Worm (Caenorhabditis elegans) whole organism, midembryonic: ENCODE data around the gene scl-14.

Experiments
- T22C8.4 ChIP-seq: fragments of 200-800 bp; sonication (Bioruptor generic); IDR thresholded peaks from 2 replicates; pipeline ENCODE4 v1.3.6; 2022; ENCODE audit warnings: missing genetic modification characterization, missing compliant biosample characterization
- cog-1 ChIP-seq: sonication (generic microtip); optimal IDR thresholded peaks from 2 replicates; lab custom pipeline; 2016; ENCODE audit warnings: missing genetic modification characterization, missing compliant biosample characterization
- flt-1 ChIP-seq: fragments of 200-800 bp; sonication (Bioruptor generic); IDR thresholded peaks from 2 replicates; pipeline ENCODE4 v1.3.6; 2022; ENCODE audit warnings: missing genetic modification characterization, missing compliant biosample characterization
- klf-2 ChIP-seq: fragments of 200-800 bp; sonication (Bioruptor generic); conservative IDR thresholded peaks from 2 replicates; pipeline ENCODE4 v1.3.6; 2022; ENCODE audit warnings: missing genetic modification reagents, missing genetic modification characterization, missing compliant biosample characterization
- med-1 ChIP-seq: sonication (generic microtip); optimal IDR thresholded peaks from 2 replicates; lab custom pipeline; 2017; ENCODE audit warnings: missing genetic modification characterization, mild to moderate bottlenecking, missing compliant biosample characterization, antibody characterized with exemption, missing genetic modification reagents; ENCODE audit not compliant: insufficient read depth
- ref-1 ChIP-seq: fragments of 200-800 bp; sonication (Bioruptor generic); conservative IDR thresholded peaks from 2 replicates; pipeline ENCODE4 v1.3.6; 2022; ENCODE audit warnings: missing genetic modification reagents, missing genetic modification characterization, missing compliant biosample characterization
- tab-1 ChIP-seq: fragments of 200-800 bp; sonication (Bioruptor generic); IDR thresholded peaks from 2 replicates; pipeline ENCODE4 v1.3.6; 2022; ENCODE audit warnings: missing genetic modification characterization, missing compliant biosample characterization
- ztf-23 ChIP-seq: fragments of 200-800 bp; sonication (Bioruptor generic); IDR thresholded peaks from 2 replicates; pipeline ENCODE4 v1.3.6; 2022; ENCODE audit warnings: missing genetic modification reagents, missing genetic modification characterization, missing compliant biosample characterization
- ztf-29 ChIP-seq: fragments of 200-800 bp; sonication (Bioruptor generic); IDR thresholded peaks from 2 replicates; pipeline ENCODE4 v1.3.6; 2022; ENCODE audit warnings: missing genetic modification reagents, missing genetic modification characterization, missing compliant biosample characterization

scl-14 gene

DNA sequence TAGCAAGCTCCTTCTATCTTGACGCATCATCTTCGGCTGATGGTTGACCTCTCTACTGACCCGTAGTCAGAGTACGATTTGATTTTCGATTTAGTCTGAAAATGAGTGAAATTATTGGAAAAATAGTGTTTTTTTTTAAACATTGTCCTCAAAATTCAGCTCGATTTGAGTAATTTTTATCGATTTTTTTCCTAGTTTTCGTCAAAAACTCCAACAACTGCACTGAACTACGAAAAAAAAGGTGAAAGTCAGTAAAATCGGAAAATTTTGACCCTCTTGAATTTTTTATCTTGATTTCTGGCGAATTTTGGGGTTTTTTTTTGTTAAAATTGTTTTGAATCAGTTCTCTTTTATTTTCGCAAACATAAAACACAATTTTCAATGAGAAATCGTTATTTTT, 38.8 kb downstream of the scl-14 start, which contains the start of gene ced-3:
ced-3 (minus strand) TSS at position 101 of the 400 bp plus-strand sequence.
- TF ChIP-seq klf-2 (GFP tag; lab: Robert Waterston, UW): no peak
- TF ChIP-seq T22C8.4 (GFP tag; lab: Robert Waterston, UW): no peak
- no peak for TF ChIP-seq flt-1 (GFP tag; lab: Robert Waterston, UW)
- TF ChIP-seq cog-1 (tag; lab: Kevin White, UChicago): no peak
- no peak for TF ChIP-seq ztf-29
- TF ChIP-seq tab-1 (GFP tag; lab: Robert Waterston, UW): no peak

DNA sequence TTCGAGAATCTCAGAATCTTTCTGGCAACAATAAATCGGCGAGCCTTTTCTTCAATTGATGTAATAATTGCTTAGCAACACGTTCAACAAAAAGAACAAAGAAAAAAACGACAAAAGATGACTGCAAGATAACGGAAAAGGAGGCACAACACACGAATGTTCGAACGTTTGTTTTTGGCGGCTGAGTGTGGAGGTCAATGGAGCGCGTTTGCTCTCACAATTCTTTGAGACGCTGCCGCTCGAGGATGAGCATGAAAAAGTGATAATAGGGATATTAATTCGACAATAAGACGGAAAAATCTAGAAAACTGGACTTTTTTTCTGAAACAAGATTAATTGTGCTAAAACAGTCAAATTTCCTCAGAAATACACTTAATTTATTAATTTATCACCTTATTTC, 40.6 kb downstream of the scl-14 start:
- TF ChIP-seq flt-1 (GFP tag; lab: Robert Waterston, UW): no peak
- peak; percentile 21 for TF ChIP-seq cog-1 (tag; lab: Kevin White, UChicago)
- no peak for TF ChIP-seq ref-1 (GFP tag; lab: Robert Waterston, UW)
- TF ChIP-seq T22C8.4 (GFP tag; lab: Robert Waterston, UW): no peak
- no peak for TF ChIP-seq tab-1 (GFP tag; lab: Robert Waterston, UW)
- TF ChIP-seq med-1 (GFP tag; lab: Kevin White, UChicago): no peak
- no peak for TF ChIP-seq klf-2 (GFP tag; lab: Robert Waterston, UW)
- TF ChIP-seq ztf-23 (GFP tag; lab: Robert Waterston, UW): no peak

DNA sequence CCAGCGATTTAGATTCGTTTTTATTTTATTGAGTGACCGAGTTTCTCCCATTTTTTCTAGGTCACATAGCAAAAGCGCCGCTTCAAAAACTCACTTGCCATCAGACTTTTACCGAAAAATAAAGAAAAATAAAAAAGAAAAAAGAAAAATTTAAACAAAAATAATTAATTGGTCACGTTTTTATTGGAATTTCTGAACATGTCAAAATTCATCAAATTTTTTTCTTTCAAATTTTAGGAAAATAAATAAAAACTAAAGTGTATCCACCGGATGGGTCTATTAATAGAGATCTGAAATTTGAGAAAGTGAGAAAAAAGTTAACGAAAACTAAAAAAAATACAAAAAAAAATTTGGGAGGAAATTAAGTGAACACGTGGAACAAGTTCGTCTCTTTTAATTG, 44.3 kb downstream of the scl-14 start, which contains the start of gene C48D1.9:
C48D1.9 (minus strand) TSS at position 101 of the 400 bp plus-strand sequence.
- TF ChIP-seq ztf-23 (GFP tag; lab: Robert Waterston, UW): no peak
- no peak for TF ChIP-seq klf-2 (GFP tag; lab: Robert Waterston, UW)
- no peak for TF ChIP-seq ref-1 (GFP tag; lab: Robert Waterston, UW)
- TF ChIP-seq T22C8.4 (GFP tag; lab: Robert Waterston, UW): no peak
- no peak for TF ChIP-seq cog-1 (tag; lab: Kevin White, UChicago)
- TF ChIP-seq med-1 (GFP tag; lab: Kevin White, UChicago): no peak
- no peak for TF ChIP-seq flt-1 (GFP tag; lab: Robert Waterston, UW)
- TF ChIP-seq ztf-29: no peak
- TF ChIP-seq tab-1 (GFP tag; lab: Robert Waterston, UW): no peak

DNA sequence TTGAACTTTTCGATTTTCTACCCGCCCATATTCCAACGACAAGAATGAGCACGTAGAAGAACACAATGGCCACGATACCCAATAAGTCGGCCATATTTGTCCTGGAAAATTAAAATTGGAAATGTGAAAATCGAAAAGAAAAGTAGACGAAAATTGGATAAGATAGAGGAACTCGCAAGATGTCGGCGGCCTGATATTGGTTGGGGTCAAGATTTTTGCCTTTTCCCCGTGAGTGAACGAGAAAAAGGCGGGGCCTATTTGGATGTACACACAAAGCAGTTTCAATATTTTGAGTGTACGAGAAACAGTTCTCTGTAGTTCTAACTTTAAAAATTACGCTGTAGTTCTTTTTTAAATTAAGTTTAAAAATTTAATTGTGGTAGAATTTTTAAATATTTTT, 49.2 kb downstream of the scl-14 start, which contains the start of gene cho-1:
cho-1 (minus strand) TSS at position 101 of the 400 bp plus-strand sequence.
- no peak for TF ChIP-seq ztf-29
- TF ChIP-seq klf-2 (GFP tag; lab: Robert Waterston, UW): no peak
- no peak for TF ChIP-seq med-1 (GFP tag; lab: Kevin White, UChicago)
- no peak for TF ChIP-seq tab-1 (GFP tag; lab: Robert Waterston, UW)
- TF ChIP-seq ztf-23 (GFP tag; lab: Robert Waterston, UW): no peak
- TF ChIP-seq ref-1 (GFP tag; lab: Robert Waterston, UW): no peak
- TF ChIP-seq T22C8.4 (GFP tag; lab: Robert Waterston, UW): no peak
- TF ChIP-seq cog-1 (tag; lab: Kevin White, UChicago): no peak
